Fruit fly (Drosophila melanogaster) whole organism, prepupa: ENCODE measurements around the gene CHES-1-like.

Source experiments
- CG11762 ChIP-seq: fragments of 200-800 bp; sonication (Bioruptor generic); optimal IDR thresholded peaks from 3 replicates; lab custom pipeline; 2016; ENCODE audit warnings: missing biosample characterization, missing genetic modification characterization; ENCODE audit not compliant: insufficient read depth
- CG11902 ChIP-seq: fragments of 200-800 bp; sonication (Bioruptor generic); optimal IDR thresholded peaks from 3 replicates; lab custom pipeline; 2016; ENCODE audit warnings: missing biosample characterization, missing genetic modification characterization
- CG1621 ChIP-seq: fragments of 200-800 bp; sonication (Bioruptor generic); optimal IDR thresholded peaks from 3 replicates; lab custom pipeline; 2018; ENCODE audit warnings: missing biosample characterization, mild to moderate bottlenecking, missing genetic modification characterization
- CG3032 ChIP-seq: fragments of 200-800 bp; optimal IDR thresholded peaks from 2 replicates; lab custom pipeline; 2019; ENCODE audit warnings: missing biosample characterization, mild to moderate bottlenecking, missing genetic modification characterization, moderate library complexity
- CG31627 ChIP-seq: fragments of 200-800 bp; sonication (Bioruptor generic); optimal IDR thresholded peaks from 3 replicates; lab custom pipeline; 2016; ENCODE audit warnings: missing biosample characterization, missing genetic modification characterization
- CG34406 ChIP-seq: fragments of 200-800 bp; sonication (Bioruptor generic); optimal IDR thresholded peaks from 3 replicates; lab custom pipeline; 2016; ENCODE audit warnings: missing biosample characterization, missing genetic modification characterization
- CG3919 ChIP-seq: fragments of 200-800 bp; sonication (Bioruptor generic); optimal IDR thresholded peaks from 3 replicates; lab custom pipeline; 2016; ENCODE audit warnings: missing biosample characterization, missing genetic modification characterization
- CG4318 ChIP-seq: fragments of 200-800 bp; sonication (Bioruptor generic); optimal IDR thresholded peaks from 3 replicates; lab custom pipeline; 2017; ENCODE audit warnings: missing biosample characterization, mild to moderate bottlenecking, missing genetic modification characterization
- CG6163 ChIP-seq: fragments of 200-800 bp; sonication (Bioruptor generic); IDR thresholded peaks from 3 replicates; pipeline ENCODE4 v1.3.6; 2022; ENCODE audit warnings: missing biosample characterization, missing genetic modification characterization
- CG6276 ChIP-seq: fragments of 200-800 bp; sonication (Bioruptor generic); optimal IDR thresholded peaks from 2 replicates; lab custom pipeline; 2017; ENCODE audit warnings: missing biosample characterization, mild to moderate bottlenecking, missing genetic modification characterization
- CG6854 ChIP-seq: fragments of 200-800 bp; sonication (Bioruptor generic); optimal IDR thresholded peaks from 2 replicates; lab custom pipeline; 2017; ENCODE audit warnings: missing biosample characterization, mild to moderate bottlenecking, missing genetic modification characterization
- CG7368 ChIP-seq: fragments of 200-800 bp; sonication (Bioruptor generic); optimal IDR thresholded peaks from 3 replicates; lab custom pipeline; 2016; ENCODE audit warnings: missing biosample characterization, missing genetic modification characterization
- CG8119 ChIP-seq: fragments of 200-800 bp; sonication (Bioruptor generic); IDR thresholded peaks from 3 replicates; pipeline ENCODE4 v1.3.6; 2022; ENCODE audit warnings: missing biosample characterization, missing genetic modification characterization
- CG8319 ChIP-seq: fragments of 200-800 bp; sonication (Bioruptor generic); optimal IDR thresholded peaks from 3 replicates; lab custom pipeline; 2016; ENCODE audit warnings: missing biosample characterization, missing genetic modification characterization
- CG9139 ChIP-seq: fragments of 200-800 bp; sonication (Bioruptor generic); optimal IDR thresholded peaks from 3 replicates; lab custom pipeline; 2017; ENCODE audit warnings: missing biosample characterization, mild to moderate bottlenecking, missing genetic modification characterization
- Eip75B ChIP-seq: fragments of 200-800 bp; sonication (Bioruptor generic); optimal IDR thresholded peaks from 3 replicates; lab custom pipeline; 2016; ENCODE audit warnings: missing biosample characterization, missing genetic modification characterization
- Eip78C ChIP-seq: fragments of 200-800 bp; sonication (Bioruptor generic); peaks from one replicate; lab custom pipeline; 2016; ENCODE audit warnings: missing biosample characterization, missing genetic modification characterization
- Eip93F ChIP-seq: fragments of 200-800 bp; sonication (Bioruptor generic); optimal IDR thresholded peaks from 2 replicates; lab custom pipeline; 2016; ENCODE audit warnings: missing biosample characterization, mild to moderate bottlenecking, missing genetic modification characterization
- Ets21C ChIP-seq: fragments of 200-800 bp; sonication (Bioruptor generic); optimal IDR thresholded peaks from 3 replicates; lab custom pipeline; 2016; ENCODE audit warnings: missing biosample characterization, missing genetic modification characterization
- Gug ChIP-seq: fragments of 200-800 bp; sonication (Bioruptor generic); IDR thresholded peaks from 2 replicates; pipeline ENCODE4 v1.3.6; 2022; ENCODE audit warnings: missing biosample characterization, missing genetic modification characterization
- Hr4 ChIP-seq: fragments of 200-800 bp; sonication (Bioruptor generic); optimal IDR thresholded peaks from 3 replicates; lab custom pipeline; 2016; ENCODE audit warnings: missing biosample characterization, missing genetic modification characterization
- Lpt ChIP-seq: fragments of 200-800 bp; sonication (Bioruptor generic); optimal IDR thresholded peaks from 3 replicates; lab custom pipeline; 2016; ENCODE audit warnings: missing biosample characterization, missing genetic modification characterization
- Met ChIP-seq: fragments of 200-800 bp; sonication (Bioruptor generic); optimal IDR thresholded peaks from 3 replicates; lab custom pipeline; 2016; ENCODE audit warnings: missing biosample characterization, missing genetic modification characterization
- OdsH ChIP-seq: fragments of 200-800 bp; sonication (Bioruptor generic); optimal IDR thresholded peaks from 3 replicates; lab custom pipeline; 2016; ENCODE audit warnings: missing biosample characterization, missing genetic modification characterization
- Smox ChIP-seq: fragments of 200-800 bp; sonication (Bioruptor generic); optimal IDR thresholded peaks from 3 replicates; lab custom pipeline; 2016; ENCODE audit warnings: missing biosample characterization, missing genetic modification characterization
- Sox102F ChIP-seq: fragments of 200-800 bp; sonication (Bioruptor generic); optimal IDR thresholded peaks from 2 replicates; lab custom pipeline; 2016; ENCODE audit warnings: missing biosample characterization, mild to moderate bottlenecking, missing genetic modification characterization
- Sox14 ChIP-seq: fragments of 200-800 bp; sonication (Bioruptor generic); optimal IDR thresholded peaks from 3 replicates; lab custom pipeline; 2016; ENCODE audit warnings: missing biosample characterization, missing genetic modification characterization
- Sox15 ChIP-seq: fragments of 200-800 bp; sonication (Bioruptor generic); optimal IDR thresholded peaks from 3 replicates; lab custom pipeline; 2016; ENCODE audit warnings: missing biosample characterization, missing genetic modification characterization
- achi ChIP-seq: fragments of 200-800 bp; sonication (Bioruptor generic); optimal IDR thresholded peaks from 3 replicates; lab custom pipeline; 2016; ENCODE audit warnings: missing biosample characterization, missing genetic modification characterization
- dac ChIP-seq: fragments of 200-800 bp; sonication (Bioruptor generic); optimal IDR thresholded peaks from 2 replicates; lab custom pipeline; 2017; ENCODE audit warnings: missing biosample characterization, mild to moderate bottlenecking, missing genetic modification characterization
- dsx ChIP-seq: fragments of 200-800 bp; optimal IDR thresholded peaks from 3 replicates; lab custom pipeline; 2019; ENCODE audit warnings: missing biosample characterization, mild to moderate bottlenecking, missing genetic modification characterization, moderate library complexity; ENCODE audit not compliant: poor library complexity, severe bottlenecking
- eg ChIP-seq: fragments of 200-800 bp; sonication (Bioruptor generic); IDR thresholded peaks from 3 replicates; pipeline ENCODE4 v1.3.6; 2022; ENCODE audit warnings: missing biosample characterization, missing genetic modification characterization
- esn ChIP-seq: fragments of 200-800 bp; sonication (Bioruptor generic); optimal IDR thresholded peaks from 2 replicates; lab custom pipeline; 2016; ENCODE audit warnings: missing biosample characterization, mild to moderate bottlenecking, missing genetic modification characterization, moderate library complexity
- fd85E ChIP-seq: fragments of 200-800 bp; sonication (Bioruptor generic); optimal IDR thresholded peaks from 3 replicates; lab custom pipeline; 2016; ENCODE audit warnings: missing biosample characterization, missing genetic modification characterization
- fkh ChIP-seq: fragments of 200-800 bp; sonication (Bioruptor generic); optimal IDR thresholded peaks from 3 replicates; lab custom pipeline; 2017; ENCODE audit warnings: missing biosample characterization, mild to moderate bottlenecking, missing genetic modification characterization, moderate library complexity
- lz ChIP-seq: fragments of 200-800 bp; sonication (Bioruptor generic); optimal IDR thresholded peaks from 3 replicates; lab custom pipeline; 2016; ENCODE audit warnings: missing biosample characterization, missing genetic modification characterization
- net ChIP-seq: fragments of 200-800 bp; sonication (Bioruptor generic); optimal IDR thresholded peaks from 3 replicates; lab custom pipeline; 2016; ENCODE audit warnings: missing biosample characterization, missing genetic modification characterization
- pdm3 ChIP-seq: fragments of 200-800 bp; sonication (Bioruptor generic); optimal IDR thresholded peaks from 3 replicates; lab custom pipeline; 2016; ENCODE audit warnings: missing biosample characterization, missing genetic modification characterization
- salr ChIP-seq, 2 experiments: fragments of 200-800 bp; sonication (Bioruptor generic); optimal IDR thresholded peaks; 3 replicates each; lab custom pipeline; 2016 to 2018; ENCODE audit warnings: missing biosample characterization in 2 of 2, missing genetic modification characterization in 2 of 2, mild to moderate bottlenecking in 1 of 2
- spab ChIP-seq: fragments of 200-800 bp; sonication (Bioruptor generic); optimal IDR thresholded peaks from 2 replicates; lab custom pipeline; 2017; ENCODE audit warnings: missing biosample characterization, mild to moderate bottlenecking, missing genetic modification characterization, missing genetic modification reagents
- ss ChIP-seq, 2 experiments: fragments of 200-800 bp; sonication (Bioruptor generic); optimal IDR thresholded peaks; 2 replicates in 1 of 2; 3 replicates in 1 of 2; lab custom pipeline; 2017 to 2018; ENCODE audit warnings: mild to moderate bottlenecking in 2 of 2, missing biosample characterization in 2 of 2, missing genetic modification characterization in 2 of 2, moderate library complexity in 1 of 2
- svp ChIP-seq: fragments of 200-800 bp; sonication (Bioruptor generic); peaks from one replicate; lab custom pipeline; 2016; ENCODE audit warnings: missing biosample characterization, missing genetic modification characterization
- topi ChIP-seq: fragments of 200-800 bp; sonication (Bioruptor generic); optimal IDR thresholded peaks from 3 replicates; lab custom pipeline; 2016; ENCODE audit warnings: missing biosample characterization, missing genetic modification characterization
- vri ChIP-seq: fragments of 200-800 bp; sonication (Bioruptor generic); optimal IDR thresholded peaks from 3 replicates; lab custom pipeline; 2016; ENCODE audit warnings: missing biosample characterization, mild to moderate bottlenecking, missing genetic modification characterization

The CHES-1-like gene

DNA sequence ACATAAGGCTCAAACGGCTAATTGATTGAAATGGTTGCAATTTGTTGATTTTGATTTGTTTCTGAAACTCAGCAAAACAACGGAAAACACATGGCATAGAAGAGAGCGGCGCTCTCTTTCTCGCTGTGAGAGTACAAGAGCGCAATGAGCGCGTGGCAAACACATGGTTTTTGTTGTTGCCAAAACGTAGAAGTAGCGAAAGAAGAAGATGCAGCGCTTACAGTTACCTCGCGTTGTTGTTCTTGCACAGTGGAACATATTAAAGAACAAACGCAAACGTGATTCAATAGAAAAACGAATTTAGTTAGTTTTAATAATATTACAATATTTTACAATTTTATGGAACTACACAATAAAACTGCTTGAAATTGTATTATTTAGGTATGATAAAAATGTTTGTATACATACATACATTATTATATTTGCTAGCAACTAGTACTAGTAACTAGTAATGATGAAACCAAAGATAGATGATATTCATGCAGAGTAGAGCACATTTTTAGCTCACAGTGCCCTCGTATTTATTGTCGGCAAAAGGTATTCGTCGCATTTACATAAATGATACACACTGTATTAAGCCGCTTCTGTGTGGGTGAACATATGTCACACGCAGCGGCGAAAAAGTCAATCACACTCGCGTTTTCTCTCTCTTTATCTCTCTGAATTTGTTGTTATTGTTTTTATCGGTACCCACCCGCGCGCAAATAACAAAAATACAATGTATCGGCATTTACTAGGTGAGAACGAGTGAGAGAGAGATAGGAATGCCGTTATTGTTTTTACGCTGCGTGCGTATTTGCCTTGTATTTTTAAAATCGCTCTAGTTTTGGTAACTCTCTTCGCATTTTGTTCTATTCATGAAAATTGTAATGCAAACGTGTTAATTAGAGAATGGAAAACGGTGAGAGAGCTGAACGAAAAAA lies 3.7 kb downstream of the CHES-1-like start (continued):
- TF ChIP-seq Ets21C (GFP tag; lab: Kevin White, UChicago) (peak; percentile 87), CG31627 (GFP tag; lab: Kevin White, UChicago) (peak; percentile 89), esn (GFP tag; lab: Kevin White, UChicago) (peak; percentile 95), Sox102F (GFP tag; lab: Kevin White, UChicago) (peak; percentile 92), CG11762 (GFP tag; lab: Kevin White, UChicago) (peak; percentile 95), CG3032 (tag; lab: Kevin White, UChicago) (peak; percentile 90), CG8319 (GFP tag; lab: Kevin White, UChicago) (peak; percentile 92), ss (GFP tag; optimal IDR thresholded peaks at IDR 0.05; lab: Kevin White, UChicago) (peak; percentile 83 to 95), topi (peak; percentile 95), CG8119 (peak; percentile 90), fd85E (peak; percentile 41), eg (peak; percentile 79), achi (GFP tag; lab: Kevin White, UChicago) (peak; percentile 92), net (GFP tag; lab: Kevin White, UChicago) (peak; percentile 93), lz (GFP tag; lab: Kevin White, UChicago) (peak; percentile 94), Sox15 (GFP tag; lab: Kevin White, UChicago) (peak; percentile 87), CG34406 (GFP tag; lab: Kevin White, UChicago) (peak; percentile 93), CG7368 (GFP tag; lab: Kevin White, UChicago) (peak; percentile 90), CG6163 (GFP tag; lab: Robert Waterston, UW) (peak; percentile 80), CG9139 (GFP tag; lab: Kevin White, UChicago) (peak; percentile 80), Eip75B (GFP tag; lab: Kevin White, UChicago) (peak; percentile 93), CG6854 (peak; percentile 70), CG11902 (GFP tag; lab: Kevin White, UChicago) (peak; percentile 86), dac (GFP tag; lab: Kevin White, UChicago) (peak; percentile 89)

- TF ChIP-seq CG34406 (GFP tag; lab: Kevin White, UChicago) (no peak), Ets21C (GFP tag; lab: Kevin White, UChicago) (no peak), Smox (GFP tag; lab: Kevin White, UChicago) (peak; percentile 10), CG4318 (GFP tag; lab: Kevin White, UChicago) (no peak), Eip93F (no peak), CG1621 (tag; lab: Kevin White, UChicago) (no peak), Hr4 (GFP tag; lab: Kevin White, UChicago) (no peak), OdsH (peak; percentile 0), dsx (no peak), CG6163 (GFP tag; lab: Robert Waterston, UW) (peak; percentile 7; the same call in 2 of the 3 replicates), fd85E (no peak), salr (GFP tag; optimal IDR thresholded peaks at IDR 0.05; lab: Kevin White, UChicago) (no peak), Eip78C (GFP tag; lab: Kevin White, UChicago) (peak; percentile 74), CG3032 (tag; lab: Kevin White, UChicago) (no peak), eg (no peak; the same call in 2 of the 3 replicates), Lpt (GFP tag; lab: Kevin White, UChicago) (no peak), Met (GFP tag; lab: Kevin White, UChicago) (peak; percentile 29), CG6276 (GFP tag; lab: Kevin White, UChicago) (no peak), Gug (GFP tag; lab: Robert Waterston, UW) (no peak), svp (GFP tag; lab: Kevin White, UChicago) (peak; percentile 71), CG31627 (GFP tag; lab: Kevin White, UChicago) (no peak), topi (peak; percentile 24), fkh (GFP tag; lab: Kevin White, UChicago) (peak; percentile 48), net (GFP tag; lab: Kevin White, UChicago) (no peak), vri (GFP tag; lab: Kevin White, UChicago) (peak; percentile 36), dac (GFP tag; lab: Kevin White, UChicago) (no peak), Sox14 (GFP tag; lab: Kevin White, UChicago) (no peak), Sox102F (GFP tag; lab: Kevin White, UChicago) (peak; percentile 41), pdm3 (no peak), CG3919 (GFP tag; lab: Kevin White, UChicago) (no peak), CG7368 (GFP tag; lab: Kevin White, UChicago) (no peak), CG9139 (GFP tag; lab: Kevin White, UChicago) (no peak), spab (no peak)
Observed at dm6 chrX:7704262-7705174, 4.7 kb downstream of the CHES-1-like start.
